Fruit fly (Drosophila melanogaster) whole organism, embryonic: ENCODE results near the gene CG4770.

Experiments used
- CG10462 ChIP-seq: fragments of 200-800 bp; sonication (Bioruptor generic); optimal IDR thresholded peaks from 2 replicates; lab custom pipeline; 2016; ENCODE audit warnings: missing biosample characterization, missing genetic modification characterization
- CG10543 ChIP-seq: fragments of 200-800 bp; sonication (Bioruptor generic); optimal IDR thresholded peaks from 3 replicates; lab custom pipeline; 2017; ENCODE audit warnings: missing biosample characterization, mild to moderate bottlenecking, missing genetic modification characterization, moderate library complexity
- CG12299 ChIP-seq: fragments of 200-800 bp; sonication (Bioruptor generic); optimal IDR thresholded peaks from 2 replicates; lab custom pipeline; 2018; ENCODE audit warnings: missing biosample characterization, mild to moderate bottlenecking, missing genetic modification characterization
- CG14667 ChIP-seq: fragments of 200-800 bp; sonication (Bioruptor generic); IDR thresholded peaks from 2 replicates; pipeline ENCODE4 v1.3.6; 2022; ENCODE audit warnings: missing biosample characterization, missing genetic modification characterization
- CG14710 ChIP-seq: fragments of 200-800 bp; sonication (Bioruptor generic); optimal IDR thresholded peaks from 3 replicates; lab custom pipeline; 2019; ENCODE audit warnings: missing biosample characterization, mild to moderate bottlenecking, missing genetic modification characterization, moderate library complexity
- CG14860 ChIP-seq: fragments of 200-800 bp; sonication (Bioruptor generic); IDR thresholded peaks from 3 replicates; pipeline ENCODE4 v1.3.6; 2022; ENCODE audit warnings: missing biosample characterization, missing genetic modification characterization; ENCODE audit not compliant: partially characterized antibody
- CG14965 ChIP-seq: fragments of 200-800 bp; sonication (Bioruptor generic); optimal IDR thresholded peaks from 2 replicates; lab custom pipeline; 2016; ENCODE audit warnings: missing biosample characterization, missing genetic modification characterization, borderline replicate concordance
- CG15011 ChIP-seq: fragments of 200-800 bp; sonication (Bioruptor generic); optimal IDR thresholded peaks from 3 replicates; lab custom pipeline; 2018; ENCODE audit warnings: missing biosample characterization, mild to moderate bottlenecking, missing genetic modification characterization
- CG1602 ChIP-seq: fragments of 200-800 bp; sonication (Bioruptor generic); optimal IDR thresholded peaks from 3 replicates; lab custom pipeline; 2016; ENCODE audit warnings: missing biosample characterization, missing genetic modification characterization
- CG31388 ChIP-seq: fragments of 200-800 bp; sonication (Bioruptor generic); optimal IDR thresholded peaks from 2 replicates; lab custom pipeline; 2016; ENCODE audit warnings: missing biosample characterization, missing genetic modification characterization
- CG8089 ChIP-seq: fragments of 200-800 bp; sonication (Bioruptor generic); optimal IDR thresholded peaks from 3 replicates; lab custom pipeline; 2016; ENCODE audit warnings: missing biosample characterization, missing genetic modification characterization
- CG8478 ChIP-seq: fragments of >200 bp; optimal IDR thresholded peaks from 2 replicates; lab custom pipeline; 2018
- CG8944 ChIP-seq: fragments of 200-800 bp; sonication (Bioruptor generic); optimal IDR thresholded peaks from 3 replicates; lab custom pipeline; 2016; ENCODE audit warnings: missing biosample characterization, missing genetic modification characterization
- Dek ChIP-seq: fragments of 200-800 bp; sonication (Bioruptor generic); optimal IDR thresholded peaks from 3 replicates; lab custom pipeline; 2019; ENCODE audit warnings: missing biosample characterization, mild to moderate bottlenecking, missing genetic modification characterization, moderate library complexity
- Dref ChIP-seq: fragments of 200-800 bp; sonication (Bioruptor generic); IDR thresholded peaks from 2 replicates; pipeline ENCODE4 v1.3.6; 2022; ENCODE audit warnings: missing biosample characterization, missing genetic modification characterization
- E2f2 ChIP-seq: fragments of 200-800 bp; sonication (Bioruptor generic); IDR thresholded peaks from 2 replicates; pipeline ENCODE4 v1.3.6; 2022; ENCODE audit warnings: missing biosample characterization, missing genetic modification characterization
- Ets97D ChIP-seq: fragments of 200-800 bp; sonication (Bioruptor generic); optimal IDR thresholded peaks from 3 replicates; lab custom pipeline; 2016; ENCODE audit warnings: missing biosample characterization, missing genetic modification characterization
- Gsc ChIP-seq: fragments of 200-800 bp; sonication (Bioruptor generic); IDR thresholded peaks from 2 replicates; pipeline ENCODE4 v1.3.6; 2022; ENCODE audit warnings: missing biosample characterization, missing genetic modification characterization
- HmgD ChIP-seq: fragments of 200-800 bp; sonication (Bioruptor generic); optimal IDR thresholded peaks from 3 replicates; lab custom pipeline; 2016; ENCODE audit warnings: missing biosample characterization, missing genetic modification characterization
- Hmx ChIP-seq: fragments of 200-800 bp; sonication (Bioruptor generic); optimal IDR thresholded peaks from 2 replicates; lab custom pipeline; 2016; ENCODE audit warnings: missing biosample characterization, missing genetic modification characterization
- MESR4 ChIP-seq: fragments of 200-800 bp; sonication (Bioruptor generic); optimal IDR thresholded peaks from 2 replicates; lab custom pipeline; 2018; ENCODE audit warnings: missing biosample characterization, mild to moderate bottlenecking, missing genetic modification characterization, moderate library complexity
- Oaz ChIP-seq: fragments of 200-800 bp; sonication (Bioruptor generic); IDR thresholded peaks from 2 replicates; pipeline ENCODE4 v1.3.6; 2022; ENCODE audit warnings: missing biosample characterization, missing genetic modification characterization
- Poxn ChIP-seq: fragments of 200-800 bp; sonication (Bioruptor generic); IDR thresholded peaks from 2 replicates; pipeline ENCODE4 v1.3.6; 2022; ENCODE audit warnings: missing biosample characterization, missing genetic modification characterization
- Rx ChIP-seq: fragments of 200-800 bp; sonication (Bioruptor generic); IDR thresholded peaks from 2 replicates; pipeline ENCODE4 v1.3.6; 2022; ENCODE audit warnings: missing biosample characterization, missing genetic modification characterization
- Sry-δ ChIP-seq: fragments of 200-800 bp; sonication (Bioruptor generic); optimal IDR thresholded peaks from 2 replicates; lab custom pipeline; 2016; ENCODE audit warnings: missing biosample characterization, missing genetic modification characterization
- bsh ChIP-seq, 2 experiments: fragments of 200-800 bp; sonication (Bioruptor generic); optimal IDR thresholded peaks; 2 replicates each; lab custom pipeline; 2017 to 2018; ENCODE audit warnings: mild to moderate bottlenecking in 2 of 2, missing biosample characterization in 2 of 2, missing genetic modification characterization in 2 of 2, moderate library complexity in 1 of 2
- btn ChIP-seq: fragments of 200-800 bp; sonication (Bioruptor generic); optimal IDR thresholded peaks from 2 replicates; lab custom pipeline; 2016; ENCODE audit warnings: missing biosample characterization, missing genetic modification characterization
- chif ChIP-seq, 2 experiments: fragments of 200-800 bp; sonication (Bioruptor generic); optimal IDR thresholded peaks; 3 replicates each; lab custom pipeline; 2016; ENCODE audit warnings: missing biosample characterization in 2 of 2, missing genetic modification characterization in 2 of 2
- chinmo ChIP-seq: fragments of 200-800 bp; sonication (Bioruptor generic); IDR thresholded peaks from 4 replicates; pipeline ENCODE4 v1.3.6; 2022; ENCODE audit warnings: missing biosample characterization, missing genetic modification characterization; ENCODE audit not compliant: partially characterized antibody
- crol ChIP-seq: fragments of 200-800 bp; sonication (Bioruptor generic); IDR thresholded peaks from 2 replicates; pipeline ENCODE4 v1.3.6; 2022; ENCODE audit warnings: missing biosample characterization, missing genetic modification characterization
- dati ChIP-seq: fragments of 200-800 bp; sonication (Bioruptor generic); IDR thresholded peaks from 2 replicates; pipeline ENCODE4 v1.3.6; 2022; ENCODE audit warnings: missing biosample characterization, missing genetic modification characterization
- disco-r ChIP-seq: fragments of 200-800 bp; sonication (Bioruptor generic); optimal IDR thresholded peaks from 2 replicates; lab custom pipeline; 2016; ENCODE audit warnings: missing biosample characterization, missing genetic modification characterization
- dm ChIP-seq: fragments of 200-800 bp; sonication (Bioruptor generic); optimal IDR thresholded peaks from 3 replicates; lab custom pipeline; 2016; ENCODE audit warnings: missing biosample characterization, missing genetic modification characterization
- emc ChIP-seq: fragments of 200-800 bp; sonication (Bioruptor generic); optimal IDR thresholded peaks from 2 replicates; lab custom pipeline; 2016; ENCODE audit warnings: missing biosample characterization, missing genetic modification characterization
- exex ChIP-seq: fragments of 200-800 bp; sonication (Bioruptor generic); optimal IDR thresholded peaks from 4 replicates; lab custom pipeline; 2018; ENCODE audit warnings: missing biosample characterization, mild to moderate bottlenecking, missing genetic modification characterization, moderate library complexity
- fd102C ChIP-seq: fragments of 200-800 bp; sonication (Bioruptor generic); optimal IDR thresholded peaks from 2 replicates; lab custom pipeline; 2018; ENCODE audit warnings: missing biosample characterization, mild to moderate bottlenecking, missing genetic modification characterization, moderate library complexity
- grn ChIP-seq: fragments of 200-800 bp; sonication (Bioruptor generic); optimal IDR thresholded peaks from 3 replicates; lab custom pipeline; 2017; ENCODE audit warnings: missing biosample characterization, missing genetic modification characterization
- klu ChIP-seq: fragments of 200-800 bp; sonication (Bioruptor generic); IDR thresholded peaks from 2 replicates; pipeline ENCODE4 v1.3.6; 2022; ENCODE audit warnings: missing biosample characterization, missing genetic modification characterization
- mam ChIP-seq: fragments of 200-800 bp; sonication (Bioruptor generic); optimal IDR thresholded peaks from 3 replicates; lab custom pipeline; 2016; ENCODE audit warnings: missing biosample characterization, missing genetic modification characterization
- pzg ChIP-seq: fragments of 200-800 bp; sonication (Bioruptor generic); optimal IDR thresholded peaks from 3 replicates; lab custom pipeline; 2018; ENCODE audit warnings: missing biosample characterization, mild to moderate bottlenecking, missing genetic modification characterization, moderate library complexity
- repo ChIP-seq: fragments of 200-800 bp; sonication (Bioruptor generic); optimal IDR thresholded peaks from 2 replicates; lab custom pipeline; 2016; ENCODE audit warnings: missing biosample characterization, missing genetic modification characterization
- run ChIP-seq: fragments of 200-800 bp; sonication (Bioruptor generic); optimal IDR thresholded peaks from 3 replicates; lab custom pipeline; 2018; ENCODE audit warnings: missing biosample characterization, mild to moderate bottlenecking, missing genetic modification characterization
- sd ChIP-seq: fragments of 200-800 bp; sonication (Bioruptor generic); optimal IDR thresholded peaks from 3 replicates; lab custom pipeline; 2018; ENCODE audit warnings: missing biosample characterization, mild to moderate bottlenecking, missing genetic modification characterization, moderate library complexity
- sens ChIP-seq: fragments of 200-800 bp; sonication (Bioruptor generic); peaks from one replicate; lab custom pipeline; 2016; ENCODE audit warnings: missing biosample characterization, missing genetic modification characterization
- sna ChIP-seq: fragments of 200-800 bp; sonication (Bioruptor generic); IDR thresholded peaks from 2 replicates; pipeline ENCODE4 v1.3.6; 2022; ENCODE audit warnings: missing biosample characterization, missing genetic modification characterization; ENCODE audit not compliant: partially characterized antibody
- tll ChIP-seq, 2 experiments: fragments of 200-800 bp in 1 of 2; fragments of >200 bp in 1 of 2; sonication (Bioruptor generic) in 1 of 2; optimal IDR thresholded peaks; 2 replicates each; lab custom pipeline; 2017 to 2019; ENCODE audit warnings: missing biosample characterization in 2 of 2, missing genetic modification characterization in 2 of 2, mild to moderate bottlenecking in 1 of 2, moderate library complexity in 1 of 2
- tna ChIP-seq: fragments of 200-800 bp; sonication (Bioruptor generic); IDR thresholded peaks from 2 replicates; pipeline ENCODE4 v1.3.6; 2022; ENCODE audit warnings: missing biosample characterization, missing genetic modification characterization; ENCODE audit not compliant: partially characterized antibody
- ttk ChIP-seq: fragments of 200-800 bp; sonication (Bioruptor generic); IDR thresholded peaks from 2 replicates; pipeline ENCODE4 v2.1.2; 2022; ENCODE audit warnings: missing biosample characterization, missing genetic modification characterization
- unc-4 ChIP-seq: fragments of 200-800 bp; sonication (Bioruptor generic); IDR thresholded peaks from 2 replicates; pipeline ENCODE4 v1.3.6; 2022; ENCODE audit warnings: missing biosample characterization, missing genetic modification characterization; ENCODE audit not compliant: partially characterized antibody
- z ChIP-seq: fragments of 200-800 bp; sonication (Bioruptor generic); IDR thresholded peaks from 3 replicates; pipeline ENCODE4 v1.3.6; 2022; ENCODE audit warnings: missing biosample characterization, missing genetic modification characterization
- zen2 ChIP-seq: fragments of 200-800 bp; sonication (Bioruptor generic); IDR thresholded peaks from 3 replicates; pipeline ENCODE4 v1.3.6; 2022; ENCODE audit warnings: missing biosample characterization, missing genetic modification characterization; ENCODE audit not compliant: partially characterized antibody

The CG4770 gene

dm6 chr3R:19877427-19878076 is 40.8 kb upstream of the CG4770 start, which contains the start of the genes CG17186 and Arc42 (continued):
- TF ChIP-seq Hmx (GFP tag; lab: Kevin White, UChicago) (no peak), CG10543 (no peak), dm (GFP tag; lab: Kevin White, UChicago) (no peak), Poxn (GFP tag; lab: Robert Waterston, UW) (no peak), emc (GFP tag; lab: Kevin White, UChicago) (no peak), CG14860 (GFP tag; lab: Robert Waterston, UW) (no peak), mam (GFP tag; lab: Kevin White, UChicago) (no peak), E2f2 (GFP tag; lab: Robert Waterston, UW) (peak; percentile 80; the same call in 1 of the 2 replicates), Oaz (GFP tag; lab: Robert Waterston, UW) (no peak), crol (no peak), dati (no peak), klu (no peak), repo (GFP tag; lab: Kevin White, UChicago) (no peak), CG14667 (GFP tag; lab: Robert Waterston, UW) (no peak), zen2 (no peak), Ets97D (GFP tag; lab: Kevin White, UChicago) (peak; percentile 47), fd102C (GFP tag; lab: Kevin White, UChicago) (no peak), btn (no peak), CG1602 (GFP tag; lab: Kevin White, UChicago) (no peak), CG15011 (GFP tag; lab: Kevin White, UChicago) (no peak), pzg (GFP tag; lab: Kevin White, UChicago) (peak; percentile 71), CG14965 (GFP tag; lab: Kevin White, UChicago) (no peak), MESR4 (GFP tag; lab: Kevin White, UChicago) (no peak), unc-4 (GFP tag; lab: Robert Waterston, UW) (no peak), CG8089 (GFP tag; lab: Kevin White, UChicago) (no peak), Dref (GFP tag; lab: Robert Waterston, UW) (no peak), CG14710 (tag; lab: Kevin White, UChicago) (peak; percentile 71), tll (GFP tag; optimal IDR thresholded peaks at IDR 0.05; lab: Kevin White, UChicago) (no peak), CG12299 (tag; lab: Kevin White, UChicago) (no peak), CG31388 (GFP tag; lab: Kevin White, UChicago) (no peak), exex (tag; lab: Kevin White, UChicago) (peak; percentile 3), Rx (GFP tag; lab: Robert Waterston, UW) (no peak), HmgD (no peak), disco-r (GFP tag; lab: Kevin White, UChicago) (no peak), sd (tag; lab: Kevin White, UChicago) (peak; percentile 69), ttk (GFP tag; lab: Robert Waterston, UW) (no peak), CG8478 (lab: Kevin White, UChicago) (no peak), tna (GFP tag; lab: Robert Waterston, UW) (no peak), chinmo (GFP tag; lab: Robert Waterston, UW) (no peak), chif (GFP tag; optimal IDR thresholded peaks at IDR 0.05; lab: Kevin White, UChicago) (no peak), CG10462 (GFP tag; lab: Kevin White, UChicago) (peak; percentile 1), CG8944 (GFP tag; lab: Kevin White, UChicago) (no peak), z (GFP tag; lab: Robert Waterston, UW) (no peak), sna (GFP tag; lab: Robert Waterston, UW) (no peak), sens (GFP tag; lab: Kevin White, UChicago) (peak; percentile 82), grn (GFP tag; lab: Kevin White, UChicago) (no peak), bsh (GFP tag; optimal IDR thresholded peaks at IDR 0.05; lab: Kevin White, UChicago) (peak; percentile 3 to 67), run (tag; lab: Kevin White, UChicago) (no peak), Dek (tag; lab: Kevin White, UChicago) (no peak), Gsc (no peak), Sry-δ (GFP tag; lab: Kevin White, UChicago) (no peak)
